Fruit fly (Drosophila melanogaster) whole organism, prepupa: ENCODE results near the gene Hs2st.

Source experiments
- CG15336 ChIP-seq: fragments of 200-800 bp; sonication (Bioruptor generic); IDR thresholded peaks from 2 replicates; pipeline ENCODE4 v1.3.6; 2022; ENCODE audit warnings: missing biosample characterization, missing genetic modification characterization
- CG6854 ChIP-seq: fragments of 200-800 bp; sonication (Bioruptor generic); optimal IDR thresholded peaks from 2 replicates; lab custom pipeline; 2017; ENCODE audit warnings: missing biosample characterization, mild to moderate bottlenecking, missing genetic modification characterization
- CG8319 ChIP-seq: fragments of 200-800 bp; sonication (Bioruptor generic); optimal IDR thresholded peaks from 3 replicates; lab custom pipeline; 2016; ENCODE audit warnings: missing biosample characterization, missing genetic modification characterization
- eg ChIP-seq: fragments of 200-800 bp; sonication (Bioruptor generic); IDR thresholded peaks from 3 replicates; pipeline ENCODE4 v1.3.6; 2022; ENCODE audit warnings: missing biosample characterization, missing genetic modification characterization
- esn ChIP-seq: fragments of 200-800 bp; sonication (Bioruptor generic); optimal IDR thresholded peaks from 2 replicates; lab custom pipeline; 2016; ENCODE audit warnings: missing biosample characterization, mild to moderate bottlenecking, missing genetic modification characterization, moderate library complexity
- pdm3 ChIP-seq: fragments of 200-800 bp; sonication (Bioruptor generic); optimal IDR thresholded peaks from 3 replicates; lab custom pipeline; 2016; ENCODE audit warnings: missing biosample characterization, missing genetic modification characterization
- topi ChIP-seq: fragments of 200-800 bp; sonication (Bioruptor generic); optimal IDR thresholded peaks from 3 replicates; lab custom pipeline; 2016; ENCODE audit warnings: missing biosample characterization, missing genetic modification characterization

dm6 chr2L:19430343-19430742, 14.2 kb downstream of the Hs2st start, which contains the start of gene RtcB:
- no peak for TF ChIP-seq CG8319 (GFP tag; lab: Kevin White, UChicago)
- TF ChIP-seq pdm3 = no peak
- no peak for TF ChIP-seq CG15336 (GFP tag; lab: Robert Waterston, UW)
- no peak for TF ChIP-seq topi (GFP tag; lab: Kevin White, UChicago)
- no peak for TF ChIP-seq eg (GFP tag; lab: Robert Waterston, UW)
- no peak for TF ChIP-seq esn (GFP tag; lab: Kevin White, UChicago)
- no peak for TF ChIP-seq CG6854 (GFP tag; lab: Kevin White, UChicago)
